Worm (Caenorhabditis elegans) whole organism, L2 larva: Measurements from ENCODE around the gene mrps-24.

Source experiments
- aly-2 ChIP-seq: fragments of 150-350 bp; optimal IDR thresholded peaks from 2 replicates; lab custom pipeline; 2014; ENCODE audit warnings: missing biosample characterization, missing genetic modification characterization
- ceh-82 ChIP-seq: fragments of 150-350 bp; optimal IDR thresholded peaks from 2 replicates; lab custom pipeline; 2014; ENCODE audit warnings: missing biosample characterization, missing genetic modification characterization
- nhr-10 ChIP-seq: sonication (generic microtip); optimal IDR thresholded peaks from 2 replicates; lab custom pipeline; 2017; ENCODE audit warnings: missing biosample characterization, missing genetic modification characterization
- nhr-6 ChIP-seq: fragments of 150-350 bp; optimal IDR thresholded peaks from 2 replicates; lab custom pipeline; 2014; ENCODE audit warnings: missing biosample characterization, missing genetic modification characterization
- nhr-77 ChIP-seq: fragments of 150-350 bp; optimal IDR thresholded peaks from 2 replicates; lab custom pipeline; 2014; ENCODE audit warnings: missing biosample characterization, missing genetic modification characterization

- no peak for TF ChIP-seq nhr-10 (tag; lab: Kevin White, UChicago)
- TF ChIP-seq ceh-82 (tag; lab: Kevin White, UChicago) = no peak
- no peak for TF ChIP-seq nhr-77
- no peak for TF ChIP-seq aly-2
- TF ChIP-seq nhr-6 (tag; lab: Kevin White, UChicago) = no peak
Measured at ce11 chrIV:7728402-7728963, 18.6 kb downstream of the mrps-24 start, which contains the start of gene sucg-1.
